Worm (Caenorhabditis elegans): ENCODE data around the gene F38E1.10.

The F38E1.10 gene

ce11 chrV:8406155-8406554 lies 30.8 kb upstream of the F38E1.10 start:
- TF ChIP-seq sup-37 (GFP tag; optimal IDR thresholded peaks at IDR 0.05) (no peak), elt-3 (tag; optimal IDR thresholded peaks at IDR 0.05) (peak in 2 of 6 experiments; percentile 28 to 30), nhr-85 (tag) (peak; percentile 67)

DNA sequence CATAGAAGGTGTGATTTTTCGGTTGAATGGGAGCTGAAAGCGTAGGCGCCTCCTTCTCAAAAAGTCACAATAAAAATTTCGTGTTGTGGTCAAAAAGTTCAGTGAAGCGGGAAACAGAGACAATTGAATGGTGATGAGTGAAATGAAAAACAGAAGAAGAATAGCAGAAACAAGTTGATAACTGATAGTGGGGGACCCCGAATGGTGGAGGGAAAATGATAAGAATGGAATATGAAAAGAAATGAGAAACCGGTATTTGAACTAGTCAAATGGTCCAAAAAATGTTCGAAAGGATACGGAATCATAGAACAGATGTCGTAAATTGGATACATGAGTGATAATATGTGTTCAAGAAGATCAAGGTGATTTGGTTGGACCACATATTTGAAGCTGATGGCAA lies 29.0 kb upstream of the F38E1.10 start:
- TF ChIP-seq elt-3 (tag; optimal IDR thresholded peaks at IDR 0.05) = peak in 3 of 6 experiments; percentile 44 to 59 (median 54)
- TF ChIP-seq ztf-4 (tag; optimal IDR thresholded peaks at IDR 0.05) = no peak
- TF ChIP-seq ceh-88 (GFP tag; IDR thresholded peaks at IDR 0.05) = no peak
- no peak for TF ChIP-seq snpc-4 (tag; optimal IDR thresholded peaks at IDR 0.05)
- TF ChIP-seq elt-2 (tag; optimal IDR thresholded peaks at IDR 0.05) = no peak
- TF ChIP-seq nhr-85 (tag) = no peak
- no peak for TF ChIP-seq lsy-2 (tag; optimal IDR thresholded peaks at IDR 0.05)
- TF ChIP-seq blmp-1 (tag; optimal IDR thresholded peaks at IDR 0.05) = peak; percentile 59
- no peak for TF ChIP-seq nhr-19 (GFP tag; conservative IDR thresholded peaks at IDR 0.05)
- TF ChIP-seq sup-37 (GFP tag; optimal IDR thresholded peaks at IDR 0.05) = no peak
- TF ChIP-seq dsc-1 (tag; optimal IDR thresholded peaks at IDR 0.05) = no peak
- TF ChIP-seq unc-30 (tag; optimal IDR thresholded peaks at IDR 0.05) = no peak

ce11 chrV:8403916-8404315 lies 28.6 kb upstream of the F38E1.10 start:
- TF ChIP-seq nhr-85 (tag) (peak; percentile 59), unc-86 (tag; optimal IDR thresholded peaks at IDR 0.05) (no peak)

DNA sequence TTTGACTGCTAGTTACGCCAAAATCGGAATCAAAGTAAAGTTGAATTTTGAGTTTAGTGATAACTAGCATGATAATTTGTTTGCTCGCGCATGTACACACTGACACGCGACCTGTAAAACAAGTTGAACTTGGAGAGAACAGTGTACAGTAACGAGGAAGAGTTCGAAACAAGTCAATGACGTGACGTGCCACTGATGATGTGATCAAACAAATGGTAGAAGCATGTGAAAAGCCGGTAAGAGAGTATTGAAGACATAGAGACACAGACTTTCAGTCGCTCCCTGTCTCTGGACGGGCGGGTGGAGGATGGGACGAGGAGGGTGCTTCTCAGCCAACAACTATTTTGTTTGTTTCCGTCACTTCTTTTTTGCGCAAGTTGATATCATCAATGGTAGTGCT lies 27.8 kb upstream of the F38E1.10 start:
- TF ChIP-seq ces-1 (GFP tag; optimal IDR thresholded peaks at IDR 0.05) = no peak
- no peak for TF ChIP-seq hpl-2 (GFP tag; optimal IDR thresholded peaks at IDR 0.05)
- no peak for TF ChIP-seq nhr-19 (GFP tag; conservative IDR thresholded peaks at IDR 0.05)
- no peak for TF ChIP-seq snpc-4 (tag; optimal IDR thresholded peaks at IDR 0.05)

- no peak for TF ChIP-seq nhr-85 (tag)
- TF ChIP-seq blmp-1 (tag; optimal IDR thresholded peaks at IDR 0.05) = no peak
- TF ChIP-seq nhr-90 (tag; optimal IDR thresholded peaks at IDR 0.05; ENCODE audit: poor library complexity) = no peak
- no peak for TF ChIP-seq ceh-82 (tag; optimal IDR thresholded peaks at IDR 0.05)
- peak; percentile 68 for TF ChIP-seq elt-2 (tag; optimal IDR thresholded peaks at IDR 0.05)
- TF ChIP-seq unc-98 (GFP tag; IDR thresholded peaks at IDR 0.05) = no peak
- no peak for TF ChIP-seq unc-62 (GFP tag; optimal IDR thresholded peaks at IDR 0.05)
Measured at ce11 chrV:8402392-8402791, 27.1 kb upstream of the F38E1.10 start, which contains the start of gene F52E1.9. F52E1.9 (minus strand) TSS chrV:8402669.

DNA sequence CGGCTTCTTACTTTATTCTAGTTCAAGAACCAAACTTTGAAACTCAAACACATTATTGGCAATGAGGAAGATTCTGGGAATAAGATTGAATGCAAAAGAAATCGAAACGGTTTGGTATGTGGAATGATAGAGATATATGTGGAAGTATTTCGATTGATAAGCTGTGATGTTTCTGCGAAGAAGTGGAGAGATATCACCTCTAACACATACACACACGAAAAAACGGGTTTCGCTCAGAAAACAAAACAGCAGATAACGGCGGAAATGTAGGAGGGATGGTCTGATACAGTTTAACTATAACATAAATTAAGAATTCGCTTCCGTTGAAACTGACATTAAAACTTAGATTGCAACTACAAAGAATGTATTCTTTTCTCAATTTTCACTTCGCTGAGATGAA lies 25.9 kb upstream of the F38E1.10 start:
- TF ChIP-seq pax-3 (tag; optimal IDR thresholded peaks at IDR 0.05) (no peak), hpl-2 (GFP tag; optimal IDR thresholded peaks at IDR 0.05) (no peak), nhr-85 (tag) (peak; percentile 61), nhr-20 (tag; optimal IDR thresholded peaks at IDR 0.05) (peak; percentile 16), elt-3 (tag; optimal IDR thresholded peaks at IDR 0.05) (peak; percentile 34 to 90 (median 74)), grh-1 (GFP tag; IDR thresholded peaks at IDR 0.05) (peak; percentile 41; the same call in 1 of the 2 replicates), lin-14 (GFP tag; optimal IDR thresholded peaks at IDR 0.05) (peak; percentile 41), sup-37 (GFP tag; optimal IDR thresholded peaks at IDR 0.05) (no peak), nhr-19 (GFP tag; conservative IDR thresholded peaks at IDR 0.05) (0 out of 2 replicates have a peak, but pooled peaks have one; percentile 9), blmp-1 (tag; optimal IDR thresholded peaks at IDR 0.05) (peak; percentile 89), zip-4 (GFP tag; optimal IDR thresholded peaks at IDR 0.05) (no peak), lin-35 (GFP tag; optimal IDR thresholded peaks at IDR 0.05) (no peak)

DNA sequence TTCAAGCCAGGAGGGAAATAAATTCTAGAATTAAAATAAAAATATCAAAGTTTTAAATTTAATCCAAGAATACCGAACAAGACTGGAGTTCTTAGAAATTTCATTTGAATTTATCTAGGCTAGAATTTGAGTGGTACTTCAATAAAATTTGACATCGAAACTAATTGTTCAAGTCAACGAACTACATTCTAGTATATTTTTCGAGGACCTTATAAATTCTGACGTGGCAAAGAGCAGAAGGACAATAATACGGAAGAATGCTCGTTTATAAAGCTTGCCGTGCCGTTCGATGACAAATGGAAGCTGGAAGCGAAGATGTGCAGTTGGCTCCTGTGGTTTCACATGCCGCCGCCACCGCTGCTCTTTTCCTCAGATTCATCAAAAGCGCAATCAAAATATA lies 25.5 kb upstream of the F38E1.10 start:
- TF ChIP-seq efl-3 (GFP tag; optimal IDR thresholded peaks at IDR 0.05) = no peak
- TF ChIP-seq nhr-20 (tag; optimal IDR thresholded peaks at IDR 0.05) = no peak
- TF ChIP-seq C04F5.9 (tag; optimal IDR thresholded peaks at IDR 0.05) = no peak
- TF ChIP-seq nhr-47 (tag; optimal IDR thresholded peaks at IDR 0.05) = no peak
- no peak for TF ChIP-seq snu-23 (GFP tag; optimal IDR thresholded peaks at IDR 0.05)
- TF ChIP-seq unc-86 (tag; optimal IDR thresholded peaks at IDR 0.05) = no peak
- no peak for TF ChIP-seq vab-15 (tag; optimal IDR thresholded peaks at IDR 0.05)
- TF ChIP-seq xbp-1 (tag; optimal IDR thresholded peaks at IDR 0.05) = no peak
- TF ChIP-seq ztf-11 (tag; optimal IDR thresholded peaks at IDR 0.05) = no peak
- no peak for TF ChIP-seq aly-2 (tag; optimal IDR thresholded peaks at IDR 0.05)
- no peak for TF ChIP-seq nhr-28 (tag; optimal IDR thresholded peaks at IDR 0.05)
- TF ChIP-seq alr-1 (tag; optimal IDR thresholded peaks at IDR 0.05; ENCODE audit: borderline replicate concordance) = no peak
- no peak for TF ChIP-seq nhr-76 (tag; optimal IDR thresholded peaks at IDR 0.05)
- no peak for TF ChIP-seq ama-1 (optimal IDR thresholded peaks at IDR 0.05)
- TF ChIP-seq aha-1 (tag; optimal IDR thresholded peaks at IDR 0.05) = no peak
- TF ChIP-seq nhr-90 (tag; optimal IDR thresholded peaks at IDR 0.05; ENCODE audit: poor library complexity) = no peak
- no peak for TF ChIP-seq Y116A8C.19 (tag; optimal IDR thresholded peaks at IDR 0.05; ENCODE audit: borderline replicate concordance)
- TF ChIP-seq sox-4 (tag; optimal IDR thresholded peaks at IDR 0.05) = no peak

Measured in whole organism, L1 larva.